Fruit fly (Drosophila melanogaster) whole organism, prepupa: Measurements from ENCODE around the gene CG12011.

Source experiments
- CG34406 ChIP-seq: fragments of 200-800 bp; sonication (Bioruptor generic); optimal IDR thresholded peaks from 3 replicates; lab custom pipeline; 2016; ENCODE audit warnings: missing biosample characterization, missing genetic modification characterization
- CG8119 ChIP-seq: fragments of 200-800 bp; sonication (Bioruptor generic); IDR thresholded peaks from 3 replicates; pipeline ENCODE4 v1.3.6; 2022; ENCODE audit warnings: missing biosample characterization, missing genetic modification characterization
- Met ChIP-seq: fragments of 200-800 bp; sonication (Bioruptor generic); optimal IDR thresholded peaks from 3 replicates; lab custom pipeline; 2016; ENCODE audit warnings: missing biosample characterization, missing genetic modification characterization
- spab ChIP-seq: fragments of 200-800 bp; sonication (Bioruptor generic); optimal IDR thresholded peaks from 2 replicates; lab custom pipeline; 2017; ENCODE audit warnings: missing biosample characterization, mild to moderate bottlenecking, missing genetic modification characterization, missing genetic modification reagents

- TF ChIP-seq CG8119 (GFP tag; lab: Robert Waterston, UW) = no peak
- no peak for TF ChIP-seq CG34406 (GFP tag; lab: Kevin White, UChicago)
- TF ChIP-seq Met = no peak
- no peak for TF ChIP-seq spab
Observed at dm6 chr3L:1737898-1738322, 43.5 kb downstream of the CG12011 start, which contains the start of gene PIG-Wb.
